Worm (Caenorhabditis elegans) whole organism, dauer: ENCODE results near the gene srap-1.

ENCODE experiments used
- unc-62 ChIP-seq: sonication (generic microtip); optimal IDR thresholded peaks from 2 replicates; lab custom pipeline; 2017; ENCODE audit warnings: missing biosample characterization, missing genetic modification reagents, missing genetic modification characterization

Gene srap-1

ce11 chrII:11241497-11241896, 38.5 kb downstream of the srap-1 start:
- no peak for TF ChIP-seq unc-62 (GFP tag; lab: Kevin White, UChicago)

ce11 chrII:11242918-11243317, 39.9 kb downstream of the srap-1 start:
- TF ChIP-seq unc-62 (GFP tag; lab: Kevin White, UChicago): no peak

- no peak for TF ChIP-seq unc-62 (GFP tag; lab: Kevin White, UChicago)
These were observed 43.5 kb downstream of the srap-1 start for ce11 chrII:11246506-11246905.

ce11 chrII:11247414-11247813, 44.4 kb downstream of the srap-1 start, which contains the start of gene T06D8.10:
TSS of gene T06D8.10 (minus strand) at chrII:11247514.
- TF ChIP-seq unc-62 (GFP tag; lab: Kevin White, UChicago): no peak

- no peak for TF ChIP-seq unc-62 (GFP tag; lab: Kevin White, UChicago)
These were observed 52.5 kb downstream of the srap-1 start, which contains the start of gene T05B9.2 for ce11 chrII:11255536-11255935. TSS of gene T05B9.2 (plus strand) at chrII:11255836.

- TF ChIP-seq unc-62 (GFP tag; lab: Kevin White, UChicago): no peak
These were observed 56.7 kb downstream of the srap-1 start for ce11 chrII:11259766-11260165.

ce11 chrII:11261173-11261572, 58.2 kb downstream of the srap-1 start, which contains the start of gene T05B9.1:
TSS of gene T05B9.1 (minus strand) at chrII:11261192.
- TF ChIP-seq unc-62 (GFP tag; lab: Kevin White, UChicago): no peak

- TF ChIP-seq unc-62 (GFP tag; lab: Kevin White, UChicago): no peak
These were observed 65.8 kb downstream of the srap-1 start, which contains the start of gene cut-1 for ce11 chrII:11268822-11269221. TSS of gene cut-1 (plus strand) at chrII:11269122.
